Fruit fly (Drosophila melanogaster): ENCODE results near the gene natalisin.

The natalisin gene

dm6 chr3R:14373192-14373827 lies 45.1 kb upstream of the natalisin start:
- TF ChIP-seq dac (GFP tag; optimal IDR thresholded peaks at IDR 0.05) (peak; percentile 99), spab (GFP tag; optimal IDR thresholded peaks at IDR 0.05) (peak; percentile 94), Lpt (GFP tag; optimal IDR thresholded peaks at IDR 0.05) (peak; percentile 98), Ets21C (GFP tag; optimal IDR thresholded peaks at IDR 0.05) (peak; percentile 88), Blimp-1 (GFP tag; optimal IDR thresholded peaks at IDR 0.05) (peak; percentile 3), CG10669 (GFP tag; optimal IDR thresholded peaks at IDR 0.05) (peak; percentile 96), CG15336 (GFP tag; IDR thresholded peaks at IDR 0.05) (peak; percentile 99), CG1621 (tag; optimal IDR thresholded peaks at IDR 0.05) (peak; percentile 98), cyc (GFP tag; optimal IDR thresholded peaks at IDR 0.05) (peak; percentile 89), CG6808 (GFP tag; optimal IDR thresholded peaks at IDR 0.05) (peak; percentile 88), topi (GFP tag; optimal IDR thresholded peaks at IDR 0.05) (peak; percentile 92), Smox (GFP tag; optimal IDR thresholded peaks at IDR 0.05) (peak; percentile 90), salr (GFP tag; optimal IDR thresholded peaks at IDR 0.05) (peak; percentile 97 to 98), lz (GFP tag; optimal IDR thresholded peaks at IDR 0.05) (peak; percentile 91), CG3032 (tag; optimal IDR thresholded peaks at IDR 0.05) (peak; percentile 92), CG8119 (GFP tag; IDR thresholded peaks at IDR 0.05) (peak; percentile 100), Hr4 (GFP tag; optimal IDR thresholded peaks at IDR 0.05) (peak; percentile 100), CG3919 (GFP tag; optimal IDR thresholded peaks at IDR 0.05) (peak; percentile 97), eg (GFP tag; IDR thresholded peaks at IDR 0.05) (peak; percentile 95), CG11294 (GFP tag; IDR thresholded peaks at IDR 0.05) (peak; percentile 90), CG8632 (GFP tag; optimal IDR thresholded peaks at IDR 0.05) (peak; percentile 94), ss (GFP tag; optimal IDR thresholded peaks at IDR 0.05) (peak; percentile 87 to 93), Hr39 (GFP tag; optimal IDR thresholded peaks at IDR 0.05) (peak; percentile 95), CG7368 (GFP tag; optimal IDR thresholded peaks at IDR 0.05) (peak; percentile 94), CG6792 (GFP tag; optimal IDR thresholded peaks at IDR 0.05) (peak; percentile 94), CG6276 (GFP tag; optimal IDR thresholded peaks at IDR 0.05) (peak; percentile 96), fd85E (GFP tag; optimal IDR thresholded peaks at IDR 0.05) (peak; percentile 83), CG11762 (GFP tag; optimal IDR thresholded peaks at IDR 0.05; ENCODE audit: insufficient read depth) (peak; percentile 93), Sox14 (GFP tag; optimal IDR thresholded peaks at IDR 0.05) (peak; percentile 98), Sox102F (GFP tag; optimal IDR thresholded peaks at IDR 0.05) (peak; percentile 90), CG10631 (GFP tag; optimal IDR thresholded peaks at IDR 0.05) (peak; percentile 98), esn (GFP tag; optimal IDR thresholded peaks at IDR 0.05) (peak; percentile 94), Sox15 (GFP tag; optimal IDR thresholded peaks at IDR 0.05) (peak; percentile 92), CG6854 (GFP tag; optimal IDR thresholded peaks at IDR 0.05) (no peak), net (GFP tag; optimal IDR thresholded peaks at IDR 0.05) (peak; percentile 98), CG16779 (tag; optimal IDR thresholded peaks at IDR 0.05) (peak; percentile 95), CG6163 (GFP tag; IDR thresholded peaks at IDR 0.05) (peak; percentile 97), fd59A (GFP tag; optimal IDR thresholded peaks at IDR 0.05) (peak; percentile 98), Met (GFP tag; optimal IDR thresholded peaks at IDR 0.05) (peak; percentile 93), CG8319 (GFP tag; optimal IDR thresholded peaks at IDR 0.05) (peak; percentile 92), dsx (GFP tag; optimal IDR thresholded peaks at IDR 0.05; ENCODE audit: poor library complexity, severe bottlenecking) (peak; percentile 95), achi (GFP tag; optimal IDR thresholded peaks at IDR 0.05) (peak; percentile 98), CG4318 (GFP tag; optimal IDR thresholded peaks at IDR 0.05) (peak; percentile 98), Eip93F (GFP tag; optimal IDR thresholded peaks at IDR 0.05) (peak; percentile 59), acj6 (GFP tag; optimal IDR thresholded peaks at IDR 0.05) (peak; percentile 99), fkh (GFP tag; optimal IDR thresholded peaks at IDR 0.05) (peak; percentile 43), CG31627 (GFP tag; optimal IDR thresholded peaks at IDR 0.05) (peak; percentile 94), CG11902 (GFP tag; optimal IDR thresholded peaks at IDR 0.05) (peak; percentile 88), Ets96B (tag; optimal IDR thresholded peaks at IDR 0.05) (peak; percentile 99), Eip78C (GFP tag) (peak; percentile 99), Hr38 (GFP tag; optimal IDR thresholded peaks at IDR 0.05) (peak; percentile 97)
